Worm (Caenorhabditis elegans) whole organism, L1 larva: ENCODE data around the gene ceeh-2.
A peak's percentile ranks its signal among the peaks of the same experiment; 100 is the strongest.

Source experiments
- C16A3.4 ChIP-seq: fragments of 150-350 bp; optimal IDR thresholded peaks from 2 replicates; lab custom pipeline; 2014; ENCODE audit warnings: missing biosample characterization, missing genetic modification characterization
- F16B12.6 ChIP-seq: fragments of 150-350 bp; optimal IDR thresholded peaks from 2 replicates; lab custom pipeline; 2014; ENCODE audit warnings: missing biosample characterization, missing genetic modification characterization
- aha-1 ChIP-seq: fragments of 150-350 bp; optimal IDR thresholded peaks from 2 replicates; lab custom pipeline; 2014; ENCODE audit warnings: missing biosample characterization, missing genetic modification characterization
- blmp-1 ChIP-seq: fragments of 150-350 bp; optimal IDR thresholded peaks from 2 replicates; lab custom pipeline; 2014; ENCODE audit warnings: missing biosample characterization, missing genetic modification characterization
- ceh-8 ChIP-seq: fragments of 200-800 bp; sonication (Bioruptor generic); optimal IDR thresholded peaks from 2 replicates; lab custom pipeline; 2018; ENCODE audit warnings: mild to moderate bottlenecking, missing genetic modification characterization, moderate library complexity, missing compliant biosample characterization
- ceh-82 ChIP-seq, 3 experiments: fragments of 150-350 bp in 1 of 3; sonication (generic microtip) in 2 of 3; optimal IDR thresholded peaks; 2 replicates each; lab custom pipeline; 2014 to 2017; ENCODE audit warnings: missing biosample characterization in 3 of 3, missing genetic modification characterization in 3 of 3
- ceh-88 ChIP-seq: fragments of 200-800 bp; sonication (Bioruptor generic); IDR thresholded peaks from 2 replicates; pipeline ENCODE4 v1.3.6; 2022; ENCODE audit warnings: missing genetic modification characterization, missing compliant biosample characterization
- ceh-90 ChIP-seq: sonication (generic microtip); optimal IDR thresholded peaks from 2 replicates; lab custom pipeline; 2016; ENCODE audit warnings: missing genetic modification characterization, missing compliant biosample characterization
- dpl-1 ChIP-seq, 3 experiments: fragments of 150-350 bp in 2 of 3; sonication (generic microtip) in 1 of 3; optimal IDR thresholded peaks; 2 replicates each; lab custom pipeline; 2014 to 2017; ENCODE audit warnings: missing biosample characterization in 3 of 3, missing genetic modification characterization in 3 of 3, missing genetic modification reagents in 3 of 3
- dsc-1 ChIP-seq: sonication (generic microtip); optimal IDR thresholded peaks from 2 replicates; lab custom pipeline; 2016; ENCODE audit warnings: mild to moderate bottlenecking, missing genetic modification characterization, missing compliant biosample characterization
- efl-1 ChIP-seq, 4 experiments: fragments of 150-350 bp; optimal IDR thresholded peaks in 3 of 4; peaks in 1 of 4; 1 replicate in 1 of 4; 2 replicates in 3 of 4; lab custom pipeline; 2014; ENCODE audit warnings: missing biosample characterization in 2 of 4, missing genetic modification characterization in 2 of 4, missing genetic modification reagents in 2 of 4
- efl-3 ChIP-seq: fragments of 200-800 bp; sonication (Bioruptor generic); optimal IDR thresholded peaks from 2 replicates; lab custom pipeline; 2018; ENCODE audit warnings: mild to moderate bottlenecking, missing genetic modification characterization, missing compliant biosample characterization
- elt-2 ChIP-seq: sonication (generic microtip); optimal IDR thresholded peaks from 2 replicates; lab custom pipeline; 2016; ENCODE audit warnings: missing genetic modification characterization, mild to moderate bottlenecking, inconsistent platforms, missing compliant biosample characterization, missing genetic modification reagents
- elt-3 ChIP-seq, 6 experiments: fragments of 150-350 bp in 1 of 6; sonication (generic microtip); optimal IDR thresholded peaks; 2 replicates each; lab custom pipeline; 2017 to 2018; ENCODE audit warnings: missing biosample characterization in 6 of 6, missing genetic modification characterization in 6 of 6, inconsistent platforms in 1 of 6
- fkh-4 ChIP-seq: sonication (generic microtip); optimal IDR thresholded peaks from 2 replicates; lab custom pipeline; 2016; ENCODE audit warnings: missing compliant biosample characterization, missing genetic modification characterization, borderline replicate concordance
- fkh-8 ChIP-seq: sonication (generic microtip); optimal IDR thresholded peaks from 2 replicates; lab custom pipeline; 2016; ENCODE audit warnings: mild to moderate bottlenecking, missing genetic modification characterization, missing compliant biosample characterization
- hpl-2 ChIP-seq: fragments of 150-350 bp; optimal IDR thresholded peaks from 2 replicates; lab custom pipeline; 2014; ENCODE audit warnings: missing biosample characterization, missing genetic modification reagents, missing genetic modification characterization
- irx-1 ChIP-seq: sonication (generic microtip); optimal IDR thresholded peaks from 2 replicates; lab custom pipeline; 2016; ENCODE audit warnings: missing genetic modification characterization, missing compliant biosample characterization
- isw-1 ChIP-seq: fragments of 200-800 bp; sonication (Bioruptor generic); IDR thresholded peaks from 2 replicates; pipeline ENCODE4 v1.3.6; 2022; ENCODE audit warnings: missing genetic modification characterization, missing compliant biosample characterization
- lin-13 ChIP-seq: fragments of 150-350 bp; optimal IDR thresholded peaks from 2 replicates; lab custom pipeline; 2014; ENCODE audit warnings: missing biosample characterization, missing genetic modification reagents, missing genetic modification characterization
- lin-14 ChIP-seq: fragments of 200-800 bp; sonication (Bioruptor generic); optimal IDR thresholded peaks from 2 replicates; lab custom pipeline; 2018; ENCODE audit warnings: mild to moderate bottlenecking, missing genetic modification characterization, moderate library complexity, missing compliant biosample characterization
- lin-15B ChIP-seq: fragments of 150-350 bp; sonication (generic microtip); optimal IDR thresholded peaks from 3 replicates; lab custom pipeline; 2014; ENCODE audit warnings: missing biosample characterization, missing genetic modification characterization
- lin-35 ChIP-seq, 2 experiments: fragments of 150-350 bp; optimal IDR thresholded peaks; 2 replicates each; lab custom pipeline; 2014; ENCODE audit warnings: missing biosample characterization in 2 of 2, missing genetic modification characterization in 2 of 2, missing genetic modification reagents in 2 of 2
- lin-39 ChIP-seq: fragments of 150-350 bp; optimal IDR thresholded peaks from 2 replicates; lab custom pipeline; 2014; ENCODE audit warnings: missing biosample characterization, missing genetic modification reagents, missing genetic modification characterization
- lsy-2 ChIP-seq, 2 experiments: fragments of 150-350 bp; optimal IDR thresholded peaks; 2 replicates each; lab custom pipeline; 2014; ENCODE audit warnings: missing biosample characterization in 2 of 2, missing genetic modification characterization in 2 of 2
- mab-9 ChIP-seq: fragments of 200-800 bp; sonication (Bioruptor generic); IDR thresholded peaks from 2 replicates; pipeline ENCODE4 v1.3.6; 2022; ENCODE audit warnings: missing genetic modification reagents, missing genetic modification characterization, missing compliant biosample characterization
- mep-1 ChIP-seq: fragments of 150-350 bp; optimal IDR thresholded peaks from 2 replicates; lab custom pipeline; 2014; ENCODE audit warnings: missing biosample characterization, missing genetic modification characterization
- nhr-11 ChIP-seq: fragments of 150-350 bp; optimal IDR thresholded peaks from 2 replicates; lab custom pipeline; 2014; ENCODE audit warnings: missing biosample characterization, missing genetic modification characterization
- nhr-19 ChIP-seq: fragments of 200-800 bp; sonication (Bioruptor generic); conservative IDR thresholded peaks from 2 replicates; pipeline ENCODE4 v1.3.6; 2022; ENCODE audit warnings: missing genetic modification characterization, missing compliant biosample characterization
- nhr-20 ChIP-seq: sonication (generic microtip); optimal IDR thresholded peaks from 2 replicates; lab custom pipeline; 2016; ENCODE audit warnings: mild to moderate bottlenecking, missing genetic modification characterization, missing compliant biosample characterization
- nhr-47 ChIP-seq: sonication (generic microtip); optimal IDR thresholded peaks from 2 replicates; lab custom pipeline; 2016; ENCODE audit warnings: mild to moderate bottlenecking, missing genetic modification characterization, moderate library complexity, missing compliant biosample characterization
- nhr-71 ChIP-seq: sonication (generic microtip); optimal IDR thresholded peaks from 2 replicates; lab custom pipeline; 2016; ENCODE audit warnings: mild to moderate bottlenecking, missing genetic modification characterization, moderate library complexity, missing compliant biosample characterization
- nhr-76 ChIP-seq: sonication (generic microtip); optimal IDR thresholded peaks from 2 replicates; lab custom pipeline; 2017; ENCODE audit warnings: missing biosample characterization, missing genetic modification characterization
- nhr-77 ChIP-seq: fragments of 150-350 bp; optimal IDR thresholded peaks from 2 replicates; lab custom pipeline; 2014; ENCODE audit warnings: missing biosample characterization, missing genetic modification characterization
- nhr-90 ChIP-seq: sonication (generic microtip); optimal IDR thresholded peaks from 2 replicates; lab custom pipeline; 2016; ENCODE audit warnings: mild to moderate bottlenecking, missing genetic modification characterization, missing compliant biosample characterization; ENCODE audit not compliant: poor library complexity
- pag-3 ChIP-seq: sonication (generic microtip); optimal IDR thresholded peaks from 2 replicates; lab custom pipeline; 2017; ENCODE audit warnings: missing genetic modification characterization, mild to moderate bottlenecking, missing compliant biosample characterization, antibody characterized with exemption, borderline replicate concordance; ENCODE audit not compliant: insufficient read depth
- rnt-1 ChIP-seq: sonication (generic microtip); optimal IDR thresholded peaks from 2 replicates; lab custom pipeline; 2016; ENCODE audit warnings: mild to moderate bottlenecking, missing genetic modification characterization, moderate library complexity, missing compliant biosample characterization
- snpc-4 ChIP-seq: fragments of 150-350 bp; optimal IDR thresholded peaks from 2 replicates; lab custom pipeline; 2014; ENCODE audit warnings: missing biosample characterization, missing genetic modification characterization
- sox-4 ChIP-seq: sonication (generic microtip); optimal IDR thresholded peaks from 2 replicates; lab custom pipeline; 2016; ENCODE audit warnings: missing genetic modification characterization, missing compliant biosample characterization
- sup-37 ChIP-seq: fragments of 200-800 bp; sonication (Bioruptor generic); optimal IDR thresholded peaks from 2 replicates; lab custom pipeline; 2018; ENCODE audit warnings: mild to moderate bottlenecking, missing genetic modification characterization, missing compliant biosample characterization
- swsn-7 ChIP-seq: sonication (generic microtip); optimal IDR thresholded peaks from 2 replicates; lab custom pipeline; 2016; ENCODE audit warnings: missing genetic modification characterization, missing compliant biosample characterization
- tbx-2 ChIP-seq: sonication (generic microtip); optimal IDR thresholded peaks from 2 replicates; lab custom pipeline; 2016; ENCODE audit warnings: missing genetic modification characterization, missing compliant biosample characterization
- unc-130 ChIP-seq: fragments of 150-350 bp; optimal IDR thresholded peaks from 2 replicates; lab custom pipeline; 2017; ENCODE audit warnings: missing biosample characterization, missing genetic modification characterization, inconsistent platforms
- vab-15 ChIP-seq: sonication (generic microtip); optimal IDR thresholded peaks from 2 replicates; lab custom pipeline; 2017; ENCODE audit warnings: missing genotype, mild to moderate bottlenecking, missing genetic modification characterization, missing compliant biosample characterization
- xbp-1 ChIP-seq: sonication (generic microtip); optimal IDR thresholded peaks from 2 replicates; lab custom pipeline; 2016; ENCODE audit warnings: missing genetic modification characterization, missing compliant biosample characterization
- zip-4 ChIP-seq: fragments of 200-800 bp; sonication (Bioruptor generic); optimal IDR thresholded peaks from 2 replicates; lab custom pipeline; 2018; ENCODE audit warnings: mild to moderate bottlenecking, missing genetic modification characterization, moderate library complexity, missing compliant biosample characterization

The ceeh-2 gene

DNA sequence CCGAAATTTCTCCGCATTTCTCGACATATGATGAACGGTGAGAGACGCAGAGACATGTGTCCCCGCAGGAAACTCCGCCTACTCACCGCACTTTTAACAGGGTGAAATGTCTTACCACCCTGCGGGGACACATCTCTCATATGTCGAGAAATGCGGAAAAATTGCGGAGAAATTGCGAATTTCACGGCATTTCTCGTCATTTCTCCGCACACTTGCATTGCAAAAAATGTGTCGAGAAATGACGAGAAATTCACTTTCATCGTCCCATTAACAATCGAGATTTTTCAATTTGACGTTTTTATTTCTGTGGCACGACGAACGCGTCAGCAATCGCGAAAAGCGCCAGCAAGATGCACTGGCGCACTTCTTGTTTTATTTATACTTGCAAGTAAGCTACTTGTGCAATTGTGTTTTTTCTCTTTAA lies 15.8 kb downstream of the ceeh-2 start, which contains the start of gene K07C5.13 (continued):
- TF ChIP-seq mab-9 (GFP tag; lab: Robert Waterston, UW), result peak; percentile 84
- TF ChIP-seq blmp-1, result peak; percentile 61
- peak; percentile 44 to 72 (median 72) for TF ChIP-seq dpl-1 (GFP tag; optimal IDR thresholded peaks at IDR 0.05; lab: Kevin White, UChicago)
- TF ChIP-seq zip-4 (GFP tag; lab: Kevin White, UChicago), result peak; percentile 62
- TF ChIP-seq mep-1 (tag; lab: Kevin White, UChicago), result peak; percentile 16
- peak; percentile 78 for TF ChIP-seq nhr-20
- peak; percentile 19 for TF ChIP-seq ceh-8
- peak; percentile 36 for TF ChIP-seq sox-4 (tag; lab: Kevin White, UChicago)
- peak; percentile 85 for TF ChIP-seq rnt-1
- TF ChIP-seq ceh-88 (GFP tag; lab: Robert Waterston, UW), result peak; percentile 57
- TF ChIP-seq fkh-8, result peak; percentile 24
- peak; percentile 47 for TF ChIP-seq unc-130
- peak; percentile 79 for TF ChIP-seq irx-1 (tag; lab: Kevin White, UChicago)
- peak; percentile 47 for TF ChIP-seq sup-37 (GFP tag; lab: Kevin White, UChicago)
- TF ChIP-seq swsn-7, result peak; percentile 88
- peak; percentile 52 for TF ChIP-seq lin-39
- peak; percentile 74 for TF ChIP-seq isw-1
- TF ChIP-seq fkh-4 (tag; lab: Kevin White, UChicago), result peak; percentile 55
- TF ChIP-seq xbp-1 (tag; lab: Kevin White, UChicago), result peak; percentile 80
- TF ChIP-seq, all 84 proteins: peak for 50; not testable (repeated sequence) for 34

DNA sequence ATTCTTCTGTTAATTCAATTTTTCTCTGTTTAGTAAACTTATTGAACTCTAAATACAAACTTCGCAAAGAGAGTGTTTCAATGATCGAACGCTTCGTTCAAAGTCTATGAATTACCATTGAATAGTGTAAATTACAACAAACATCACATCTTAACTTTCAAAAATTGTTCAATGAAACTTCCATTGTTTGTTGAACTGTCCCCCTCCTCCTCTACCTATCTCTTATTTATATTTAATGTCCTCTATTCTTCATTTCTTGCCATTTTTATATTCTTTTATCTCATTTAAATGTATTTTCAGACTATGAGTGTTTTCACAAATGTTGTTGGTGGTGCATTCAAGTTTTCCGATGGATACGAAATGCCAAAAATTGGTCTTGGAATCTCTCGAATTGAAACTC lies 18.5 kb downstream of the ceeh-2 start, which contains the start of gene K07C5.2:
Gene K07C5.2, plus strand, starts transcription at position 301 of the 400 bp plus-strand sequence.
- TF ChIP-seq irx-1 (tag; lab: Kevin White, UChicago), result no peak
- no peak for TF ChIP-seq nhr-19 (GFP tag; lab: Robert Waterston, UW)
- TF ChIP-seq nhr-76 (tag; lab: Kevin White, UChicago), result no peak
- TF ChIP-seq nhr-77, result no peak
- no peak for TF ChIP-seq ceh-82 (tag; optimal IDR thresholded peaks at IDR 0.05; lab: Kevin White, UChicago)
- no peak for TF ChIP-seq nhr-71 (tag; lab: Kevin White, UChicago)
- no peak for TF ChIP-seq dsc-1 (tag; lab: Kevin White, UChicago)
- no peak for TF ChIP-seq vab-15 (tag; lab: Kevin White, UChicago)
- TF ChIP-seq, all 84 proteins: peak for 0

DNA sequence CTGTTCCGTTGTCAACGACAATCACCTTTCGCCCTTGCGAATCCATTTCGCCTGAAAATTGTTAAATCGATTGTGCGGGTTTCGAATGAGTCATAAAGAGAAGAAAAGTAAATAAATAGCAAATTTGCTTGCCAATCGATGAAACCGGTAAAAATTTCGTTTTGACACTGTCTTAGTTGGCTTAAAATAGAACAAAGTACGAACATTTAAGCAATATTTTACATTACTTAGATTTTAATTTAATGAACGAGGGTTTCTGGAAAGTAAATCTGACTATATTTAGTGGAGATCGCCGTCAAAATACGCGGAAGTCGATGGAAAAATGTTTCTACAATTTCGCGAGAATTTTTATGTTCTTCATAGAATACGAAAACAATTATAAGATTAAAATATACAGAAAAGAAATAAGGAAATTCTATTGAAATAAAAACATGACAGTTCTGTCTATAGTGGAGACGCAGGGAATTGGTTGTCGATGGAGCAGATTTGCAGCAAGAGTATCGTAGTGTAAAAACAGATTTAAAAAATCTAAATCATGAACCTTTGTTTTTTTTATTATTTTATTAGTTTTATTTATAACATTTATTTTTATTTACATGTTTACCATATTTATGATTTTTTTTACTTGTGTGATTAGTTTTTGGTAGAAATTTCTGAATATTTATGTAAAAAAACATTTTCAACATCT lies 19.3 kb downstream of the ceeh-2 start, which contains the start of gene arx-2:
Gene arx-2, minus strand, starts transcription at position 51 of the 688 bp plus-strand sequence.
- TF ChIP-seq efl-1 (optimal IDR thresholded peaks at IDR 0.05; lab: Kevin White, UChicago) (peak; percentile 40 to 44), efl-1 (GFP tag; optimal IDR thresholded peaks at IDR 0.05 in 1 of 2; lab: Kevin White, UChicago) (peak; percentile 49 to 85), ceh-8 (no peak), nhr-90 (tag; lab: Kevin White, UChicago) (no peak), ceh-82 (tag; optimal IDR thresholded peaks at IDR 0.05; lab: Kevin White, UChicago) (peak in 1 of 3 experiments; percentile 30), lin-13 (peak; percentile 6), hpl-2 (GFP tag; lab: Kevin White, UChicago) (no peak), lin-35 (GFP tag; optimal IDR thresholded peaks at IDR 0.05; lab: Kevin White, UChicago) (peak; percentile 32 to 39), elt-3 (tag; optimal IDR thresholded peaks at IDR 0.05; lab: Kevin White, UChicago) (peak in 1 of 6 experiments; percentile 26), F16B12.6 (tag; lab: Kevin White, UChicago) (no peak), dpl-1 (GFP tag; optimal IDR thresholded peaks at IDR 0.05; lab: Kevin White, UChicago) (peak in 1 of 3 experiments; percentile 64), lsy-2 (tag; optimal IDR thresholded peaks at IDR 0.05; lab: Kevin White, UChicago) (peak; percentile 32 to 68), efl-3 (no peak), nhr-71 (tag; lab: Kevin White, UChicago) (peak; percentile 31), lin-15B (tag; lab: Kevin White, UChicago) (peak; percentile 54), fkh-8 (no peak), zip-4 (GFP tag; lab: Kevin White, UChicago) (no peak), tbx-2 (tag; lab: Kevin White, UChicago) (no peak), blmp-1 (peak; percentile 64), snpc-4 (tag; lab: Kevin White, UChicago) (no peak), C16A3.4 (tag; lab: Kevin White, UChicago) (peak; percentile 68), nhr-11 (tag; lab: Kevin White, UChicago) (no peak), isw-1 (no peak), unc-130 (peak; percentile 59), lin-14 (peak; percentile 53), aha-1 (tag; lab: Kevin White, UChicago) (no peak), nhr-47 (peak; percentile 12), pag-3 (tag; lab: Kevin White, UChicago) (no peak), ceh-90 (tag; lab: Kevin White, UChicago) (no peak), elt-2 (no peak)
